Worm (Caenorhabditis elegans) whole organism, L1 larva: ENCODE measurements around the gene mrpl-37.

Experiments used
- C04F5.9 ChIP-seq: sonication (generic microtip); optimal IDR thresholded peaks from 2 replicates; lab custom pipeline; 2016; ENCODE audit warnings: missing genetic modification characterization, missing compliant biosample characterization
- C34B4.2 ChIP-seq: sonication (generic microtip); optimal IDR thresholded peaks from 2 replicates; lab custom pipeline; 2017; ENCODE audit warnings: mild to moderate bottlenecking, missing genetic modification characterization, missing compliant biosample characterization
- aly-2 ChIP-seq: fragments of 150-350 bp; optimal IDR thresholded peaks from 2 replicates; lab custom pipeline; 2014; ENCODE audit warnings: missing biosample characterization, missing genetic modification characterization
- ceh-63 ChIP-seq: fragments of 200-800 bp; sonication (Bioruptor generic); optimal IDR thresholded peaks from 2 replicates; lab custom pipeline; 2018; ENCODE audit warnings: mild to moderate bottlenecking, missing genetic modification characterization, missing compliant biosample characterization
- ceh-8 ChIP-seq: fragments of 200-800 bp; sonication (Bioruptor generic); optimal IDR thresholded peaks from 2 replicates; lab custom pipeline; 2018; ENCODE audit warnings: mild to moderate bottlenecking, missing genetic modification characterization, moderate library complexity, missing compliant biosample characterization
- ceh-88 ChIP-seq: fragments of 200-800 bp; sonication (Bioruptor generic); IDR thresholded peaks from 2 replicates; pipeline ENCODE4 v1.3.6; 2022; ENCODE audit warnings: missing genetic modification characterization, missing compliant biosample characterization
- dpl-1 ChIP-seq, 3 experiments: fragments of 150-350 bp in 2 of 3; sonication (generic microtip) in 1 of 3; optimal IDR thresholded peaks; 2 replicates each; lab custom pipeline; 2014 to 2017; ENCODE audit warnings: missing biosample characterization in 3 of 3, missing genetic modification characterization in 3 of 3, missing genetic modification reagents in 3 of 3
- dsc-1 ChIP-seq: sonication (generic microtip); optimal IDR thresholded peaks from 2 replicates; lab custom pipeline; 2016; ENCODE audit warnings: mild to moderate bottlenecking, missing genetic modification characterization, missing compliant biosample characterization
- efl-1 ChIP-seq, 4 experiments: fragments of 150-350 bp; optimal IDR thresholded peaks in 3 of 4; peaks in 1 of 4; 1 replicate in 1 of 4; 2 replicates in 3 of 4; lab custom pipeline; 2014; ENCODE audit warnings: missing biosample characterization in 2 of 4, missing genetic modification characterization in 2 of 4, missing genetic modification reagents in 2 of 4
- efl-3 ChIP-seq: fragments of 200-800 bp; sonication (Bioruptor generic); optimal IDR thresholded peaks from 2 replicates; lab custom pipeline; 2018; ENCODE audit warnings: mild to moderate bottlenecking, missing genetic modification characterization, missing compliant biosample characterization
- egl-27 ChIP-seq, 2 experiments: fragments of 150-350 bp in 1 of 2; sonication (generic microtip); optimal IDR thresholded peaks; 3 replicates each; lab custom pipeline; 2017 to 2018; ENCODE audit warnings: missing biosample characterization in 2 of 2, missing genetic modification characterization in 2 of 2, missing genetic modification reagents in 2 of 2
- elt-2 ChIP-seq: sonication (generic microtip); optimal IDR thresholded peaks from 2 replicates; lab custom pipeline; 2016; ENCODE audit warnings: missing genetic modification characterization, mild to moderate bottlenecking, inconsistent platforms, missing compliant biosample characterization, missing genetic modification reagents
- elt-3 ChIP-seq, 6 experiments: fragments of 150-350 bp in 1 of 6; sonication (generic microtip); optimal IDR thresholded peaks; 2 replicates each; lab custom pipeline; 2017 to 2018; ENCODE audit warnings: missing biosample characterization in 6 of 6, missing genetic modification characterization in 6 of 6, inconsistent platforms in 1 of 6
- fkh-8 ChIP-seq: sonication (generic microtip); optimal IDR thresholded peaks from 2 replicates; lab custom pipeline; 2016; ENCODE audit warnings: mild to moderate bottlenecking, missing genetic modification characterization, missing compliant biosample characterization
- irx-1 ChIP-seq: sonication (generic microtip); optimal IDR thresholded peaks from 2 replicates; lab custom pipeline; 2016; ENCODE audit warnings: missing genetic modification characterization, missing compliant biosample characterization
- isw-1 ChIP-seq: fragments of 200-800 bp; sonication (Bioruptor generic); IDR thresholded peaks from 2 replicates; pipeline ENCODE4 v1.3.6; 2022; ENCODE audit warnings: missing genetic modification characterization, missing compliant biosample characterization
- lin-15B ChIP-seq: fragments of 150-350 bp; sonication (generic microtip); optimal IDR thresholded peaks from 3 replicates; lab custom pipeline; 2014; ENCODE audit warnings: missing biosample characterization, missing genetic modification characterization
- lin-39 ChIP-seq: fragments of 150-350 bp; optimal IDR thresholded peaks from 2 replicates; lab custom pipeline; 2014; ENCODE audit warnings: missing biosample characterization, missing genetic modification reagents, missing genetic modification characterization
- lsy-2 ChIP-seq, 2 experiments: fragments of 150-350 bp; optimal IDR thresholded peaks; 2 replicates each; lab custom pipeline; 2014; ENCODE audit warnings: missing biosample characterization in 2 of 2, missing genetic modification characterization in 2 of 2
- mdl-1 ChIP-seq, 2 experiments: fragments of 150-350 bp; optimal IDR thresholded peaks; 2 replicates each; lab custom pipeline; 2014 to 2017; ENCODE audit warnings: missing biosample characterization in 2 of 2, missing genetic modification characterization in 2 of 2, inconsistent platforms in 1 of 2
- mef-2 ChIP-seq: fragments of 150-350 bp; optimal IDR thresholded peaks from 2 replicates; lab custom pipeline; 2014; ENCODE audit warnings: missing biosample characterization, missing genetic modification characterization
- mep-1 ChIP-seq: fragments of 150-350 bp; optimal IDR thresholded peaks from 2 replicates; lab custom pipeline; 2014; ENCODE audit warnings: missing biosample characterization, missing genetic modification characterization
- nhr-19 ChIP-seq: fragments of 200-800 bp; sonication (Bioruptor generic); conservative IDR thresholded peaks from 2 replicates; pipeline ENCODE4 v1.3.6; 2022; ENCODE audit warnings: missing genetic modification characterization, missing compliant biosample characterization
- nhr-20 ChIP-seq: sonication (generic microtip); optimal IDR thresholded peaks from 2 replicates; lab custom pipeline; 2016; ENCODE audit warnings: mild to moderate bottlenecking, missing genetic modification characterization, missing compliant biosample characterization
- nhr-28 ChIP-seq: fragments of 150-350 bp; optimal IDR thresholded peaks from 2 replicates; lab custom pipeline; 2014; ENCODE audit warnings: missing biosample characterization, missing genetic modification characterization
- nhr-77 ChIP-seq: fragments of 150-350 bp; optimal IDR thresholded peaks from 2 replicates; lab custom pipeline; 2014; ENCODE audit warnings: missing biosample characterization, missing genetic modification characterization
- nhr-85 ChIP-seq: sonication (generic microtip); peaks from one replicate; lab custom pipeline; 2016; ENCODE audit warnings: missing genetic modification characterization, inconsistent platforms, missing compliant biosample characterization
- nhr-90 ChIP-seq: sonication (generic microtip); optimal IDR thresholded peaks from 2 replicates; lab custom pipeline; 2016; ENCODE audit warnings: mild to moderate bottlenecking, missing genetic modification characterization, missing compliant biosample characterization; ENCODE audit not compliant: poor library complexity
- pqm-1 ChIP-seq: sonication (generic microtip); optimal IDR thresholded peaks from 3 replicates; lab custom pipeline; 2017; ENCODE audit warnings: missing biosample characterization, missing genetic modification characterization
- snpc-4 ChIP-seq: fragments of 150-350 bp; optimal IDR thresholded peaks from 2 replicates; lab custom pipeline; 2014; ENCODE audit warnings: missing biosample characterization, missing genetic modification characterization
- snu-23 ChIP-seq: sonication (generic microtip); optimal IDR thresholded peaks from 2 replicates; lab custom pipeline; 2016; ENCODE audit warnings: missing genetic modification characterization, missing compliant biosample characterization
- swsn-7 ChIP-seq: sonication (generic microtip); optimal IDR thresholded peaks from 2 replicates; lab custom pipeline; 2016; ENCODE audit warnings: missing genetic modification characterization, missing compliant biosample characterization
- tbx-2 ChIP-seq: sonication (generic microtip); optimal IDR thresholded peaks from 2 replicates; lab custom pipeline; 2016; ENCODE audit warnings: missing genetic modification characterization, missing compliant biosample characterization
- unc-130 ChIP-seq: fragments of 150-350 bp; optimal IDR thresholded peaks from 2 replicates; lab custom pipeline; 2017; ENCODE audit warnings: missing biosample characterization, missing genetic modification characterization, inconsistent platforms
- unc-98 ChIP-seq: fragments of 200-800 bp; sonication (Bioruptor generic); IDR thresholded peaks from 2 replicates; pipeline ENCODE4 v1.3.6; 2022; ENCODE audit warnings: missing genetic modification characterization, missing compliant biosample characterization
- xbp-1 ChIP-seq: sonication (generic microtip); optimal IDR thresholded peaks from 2 replicates; lab custom pipeline; 2016; ENCODE audit warnings: missing genetic modification characterization, missing compliant biosample characterization
- zip-4 ChIP-seq: fragments of 200-800 bp; sonication (Bioruptor generic); optimal IDR thresholded peaks from 2 replicates; lab custom pipeline; 2018; ENCODE audit warnings: mild to moderate bottlenecking, missing genetic modification characterization, moderate library complexity, missing compliant biosample characterization
- ztf-4 ChIP-seq: fragments of 150-350 bp; optimal IDR thresholded peaks from 2 replicates; lab custom pipeline; 2014; ENCODE audit warnings: missing biosample characterization, missing genetic modification characterization

mrpl-37 gene

DNA sequence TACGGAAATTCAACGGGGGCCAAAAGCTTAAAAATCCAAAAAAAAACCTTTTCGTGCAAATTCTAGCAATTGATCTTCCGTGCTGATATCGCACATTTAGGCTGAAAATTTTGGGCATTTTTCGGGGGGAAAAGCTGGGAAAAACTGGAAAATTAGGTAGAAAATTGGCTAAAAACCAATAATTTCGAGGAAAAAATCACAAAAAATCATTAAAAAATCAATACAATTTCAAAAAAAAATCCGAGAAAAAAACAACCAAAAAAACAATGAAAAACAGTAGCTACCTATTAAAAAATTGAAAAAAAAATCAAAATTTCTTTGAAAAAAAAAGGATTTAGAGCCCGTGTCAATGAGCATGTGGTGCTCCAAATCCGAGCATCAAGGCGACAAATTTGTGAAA, 7.0 kb downstream of the mrpl-37 start, which contains the start of gene Y48E1B.3:
TSS of gene Y48E1B.3 (minus strand) at position 101 of the 400 bp plus-strand sequence.
- TF ChIP-seq irx-1 (no peak), egl-27 (tag; optimal IDR thresholded peaks at IDR 0.05; lab: Kevin White, UChicago) (no peak), nhr-19 (GFP tag; lab: Robert Waterston, UW) (no peak), snpc-4 (tag; lab: Kevin White, UChicago) (no peak), fkh-8 (tag; lab: Kevin White, UChicago) (no peak), xbp-1 (tag; lab: Kevin White, UChicago) (no peak), zip-4 (no peak), ceh-63 (GFP tag; lab: Kevin White, UChicago) (no peak), nhr-20 (tag; lab: Kevin White, UChicago) (no peak), efl-1 (optimal IDR thresholded peaks at IDR 0.05; lab: Kevin White, UChicago) (no peak), efl-1 (GFP tag; optimal IDR thresholded peaks at IDR 0.05 in 1 of 2; lab: Kevin White, UChicago) (no peak), C34B4.2 (tag; lab: Kevin White, UChicago) (no peak), mdl-1 (tag; optimal IDR thresholded peaks at IDR 0.05; lab: Kevin White, UChicago) (no peak), lsy-2 (tag; optimal IDR thresholded peaks at IDR 0.05; lab: Kevin White, UChicago) (no peak), tbx-2 (tag; lab: Kevin White, UChicago) (no peak)
- TF ChIP-seq, all 84 proteins: peak for 0

ce11 chrII:13560553-13560952, 14.3 kb downstream of the mrpl-37 start:
- TF ChIP-seq nhr-28 (tag; lab: Kevin White, UChicago) (no peak), efl-3 (GFP tag; lab: Kevin White, UChicago) (no peak), unc-130 (tag; lab: Kevin White, UChicago) (no peak), fkh-8 (tag; lab: Kevin White, UChicago) (no peak), ceh-88 (GFP tag; lab: Robert Waterston, UW) (no peak), lin-15B (no peak), C04F5.9 (tag; lab: Kevin White, UChicago) (no peak), unc-98 (GFP tag; lab: Robert Waterston, UW) (no peak), nhr-77 (tag; lab: Kevin White, UChicago) (no peak), swsn-7 (tag; lab: Kevin White, UChicago) (no peak), pqm-1 (tag; lab: Kevin White, UChicago) (no peak)

- TF ChIP-seq aly-2 (tag; lab: Kevin White, UChicago), result no peak
- no peak for TF ChIP-seq elt-2
- TF ChIP-seq nhr-90 (tag; lab: Kevin White, UChicago), result no peak
- no peak for TF ChIP-seq dsc-1 (tag; lab: Kevin White, UChicago)
Observed at ce11 chrII:13547545-13547944, 27.3 kb downstream of the mrpl-37 start, which contains the start of gene ddl-2. Gene ddl-2, minus strand, starts transcription at chrII:13547645.

- TF ChIP-seq mep-1 (tag; lab: Kevin White, UChicago) (no peak), ceh-8 (GFP tag; lab: Kevin White, UChicago) (peak; percentile 21)
Observed at ce11 chrII:13542991-13543390, 31.9 kb downstream of the mrpl-37 start.

ce11 chrII:13540956-13541355, 33.9 kb downstream of the mrpl-37 start, which contains the start of the genes noa-1 and Y48E1B.17:
Gene noa-1, minus strand, starts transcription at chrII:13541056.
Gene Y48E1B.17, minus strand, starts transcription at chrII:13541084.
- TF ChIP-seq efl-1 (optimal IDR thresholded peaks at IDR 0.05; lab: Kevin White, UChicago), result no peak
- TF ChIP-seq efl-1 (GFP tag; optimal IDR thresholded peaks at IDR 0.05 in 1 of 2; lab: Kevin White, UChicago), result peak in 1 of 2 experiments; percentile 53
- TF ChIP-seq snpc-4 (tag; lab: Kevin White, UChicago), result no peak
- TF ChIP-seq, all 84 proteins: peak for 1

DNA sequence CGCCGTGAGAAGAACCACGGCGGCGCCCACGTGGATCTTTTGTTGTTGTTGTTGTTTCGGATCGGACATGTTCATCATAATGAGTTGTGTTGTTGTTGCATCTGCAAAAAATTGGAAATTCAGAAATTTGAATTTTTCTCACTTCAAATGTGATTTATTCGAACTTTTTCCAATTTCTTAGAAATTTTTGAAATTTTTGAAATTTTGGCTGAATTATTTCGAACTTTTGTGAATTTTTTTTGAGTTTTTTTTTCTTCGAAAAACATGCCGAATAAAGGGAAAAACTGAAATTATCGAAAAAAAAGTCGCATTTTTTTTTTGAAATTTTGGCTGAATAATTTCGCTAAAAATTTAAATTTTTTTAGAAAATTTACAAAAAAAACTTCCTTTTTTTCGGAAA, 43.8 kb downstream of the mrpl-37 start, which contains the start of gene snx-14:
TSS of gene snx-14 (minus strand) at position 101 of the 400 bp plus-strand sequence.
- no peak for TF ChIP-seq ceh-63 (GFP tag; lab: Kevin White, UChicago)
- TF ChIP-seq elt-3 (tag; optimal IDR thresholded peaks at IDR 0.05; lab: Kevin White, UChicago), result no peak
- TF ChIP-seq C04F5.9 (tag; lab: Kevin White, UChicago), result no peak
- TF ChIP-seq dpl-1 (GFP tag; optimal IDR thresholded peaks at IDR 0.05; lab: Kevin White, UChicago), result no peak
- TF ChIP-seq snpc-4 (tag; lab: Kevin White, UChicago), result no peak
- no peak for TF ChIP-seq unc-98 (GFP tag; lab: Robert Waterston, UW)
- TF ChIP-seq egl-27 (tag; optimal IDR thresholded peaks at IDR 0.05; lab: Kevin White, UChicago), result no peak
- TF ChIP-seq snu-23 (GFP tag; lab: Kevin White, UChicago), result no peak
- TF ChIP-seq nhr-85 (tag; lab: Kevin White, UChicago), result no peak
- TF ChIP-seq nhr-28 (tag; lab: Kevin White, UChicago), result no peak
- TF ChIP-seq mef-2 (tag; lab: Kevin White, UChicago), result no peak
- no peak for TF ChIP-seq isw-1 (GFP tag; lab: Robert Waterston, UW)
- TF ChIP-seq aly-2 (tag; lab: Kevin White, UChicago), result no peak
- no peak for TF ChIP-seq ztf-4 (tag; lab: Kevin White, UChicago)
- TF ChIP-seq lin-39 (tag; lab: Kevin White, UChicago), result no peak
